Worm (Caenorhabditis elegans) whole organism, dauer: Measurements from ENCODE around the gene ctsa-2.

ENCODE experiments used
- unc-62 ChIP-seq: sonication (generic microtip); optimal IDR thresholded peaks from 2 replicates; lab custom pipeline; 2017; ENCODE audit warnings: missing biosample characterization, missing genetic modification reagents, missing genetic modification characterization

The ctsa-2 gene

DNA sequence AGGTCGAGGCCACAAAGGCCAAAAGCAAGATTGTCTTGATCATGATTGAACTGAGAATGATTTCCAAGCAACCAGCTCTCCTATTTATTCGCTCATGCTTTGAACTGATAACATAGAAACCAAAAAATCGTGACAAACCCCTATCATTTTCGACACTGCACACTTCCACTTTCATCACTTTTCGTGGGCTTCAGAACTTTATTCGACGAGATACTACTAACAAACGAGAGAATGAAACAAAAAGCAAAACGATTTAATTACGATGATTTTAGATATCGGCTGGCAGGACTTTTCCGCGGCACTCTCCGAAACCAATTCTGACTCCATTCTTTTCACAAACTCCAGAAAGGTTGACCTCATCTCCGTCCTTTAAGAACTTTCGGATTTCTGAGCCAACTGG is 16.2 kb upstream of the ctsa-2 start, which contains the start of gene asp-14:
TSS of gene asp-14 (minus strand) at position 101 of the 400 bp plus-strand sequence.
- TF ChIP-seq unc-62 (GFP tag; lab: Kevin White, UChicago) = no peak

DNA sequence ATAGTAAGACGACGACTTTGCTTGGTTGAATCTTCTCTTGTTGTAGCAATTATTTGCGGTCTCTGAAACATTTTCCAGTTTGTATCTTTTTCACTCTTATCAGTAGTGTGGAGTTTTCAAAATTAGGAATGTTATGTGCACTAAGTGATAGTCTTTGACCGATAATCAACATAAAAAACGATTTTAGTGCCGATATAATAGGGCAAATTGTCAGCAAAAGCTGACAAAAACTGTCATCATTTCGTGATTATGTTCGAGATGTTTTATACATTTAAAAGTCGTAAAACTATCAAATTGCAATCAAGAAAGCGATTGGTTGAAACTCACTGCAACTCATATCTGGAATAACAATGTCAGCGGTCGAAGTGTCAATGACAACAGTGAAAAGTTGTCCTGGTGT is 14.8 kb upstream of the ctsa-2 start:
- TF ChIP-seq unc-62 (GFP tag; lab: Kevin White, UChicago) = no peak

DNA sequence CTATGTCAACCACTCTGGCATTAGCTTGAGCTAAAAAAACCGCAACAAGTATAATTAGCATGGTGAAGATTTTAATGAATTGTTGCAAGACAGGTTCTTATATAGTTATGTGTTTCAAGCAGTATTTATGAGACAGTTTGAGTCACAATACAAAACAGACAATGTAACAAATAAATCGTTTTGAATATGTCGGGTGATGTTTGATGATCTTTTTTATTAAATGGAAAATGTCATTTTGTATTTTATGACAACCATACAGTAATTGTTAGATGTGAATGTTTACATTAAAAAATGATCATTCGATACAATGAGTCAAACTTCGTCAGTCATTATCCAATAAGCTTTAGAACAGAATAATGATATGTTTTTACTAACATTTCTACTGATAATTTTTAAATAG is 13.0 kb upstream of the ctsa-2 start, which contains the start of gene K10C2.7:
TSS of gene K10C2.7 (minus strand) at position 101 of the 400 bp plus-strand sequence.
- TF ChIP-seq unc-62 (GFP tag; lab: Kevin White, UChicago) = no peak

DNA sequence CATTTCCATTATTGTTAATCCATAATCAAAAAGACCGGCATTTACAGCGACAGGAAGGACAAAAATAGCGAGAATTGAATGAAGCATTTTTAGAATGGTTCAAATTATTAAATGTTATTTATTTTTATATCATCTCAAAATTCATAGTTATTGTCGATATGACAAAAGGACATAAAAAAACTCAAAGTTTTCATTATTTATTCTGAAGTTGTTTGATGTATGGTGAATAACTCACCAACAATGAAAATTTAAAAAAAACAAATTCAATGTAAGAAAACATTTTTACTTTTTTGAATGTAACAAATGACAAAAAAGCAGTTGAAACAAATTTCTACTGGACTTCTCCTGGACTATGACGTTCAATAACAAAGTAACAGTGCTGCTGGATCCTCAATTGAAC is 10.1 kb upstream of the ctsa-2 start, which contains the start of gene K10C2.14:
TSS of gene K10C2.14 (minus strand) at position 101 of the 400 bp plus-strand sequence.
- no peak for TF ChIP-seq unc-62 (GFP tag; lab: Kevin White, UChicago)

DNA sequence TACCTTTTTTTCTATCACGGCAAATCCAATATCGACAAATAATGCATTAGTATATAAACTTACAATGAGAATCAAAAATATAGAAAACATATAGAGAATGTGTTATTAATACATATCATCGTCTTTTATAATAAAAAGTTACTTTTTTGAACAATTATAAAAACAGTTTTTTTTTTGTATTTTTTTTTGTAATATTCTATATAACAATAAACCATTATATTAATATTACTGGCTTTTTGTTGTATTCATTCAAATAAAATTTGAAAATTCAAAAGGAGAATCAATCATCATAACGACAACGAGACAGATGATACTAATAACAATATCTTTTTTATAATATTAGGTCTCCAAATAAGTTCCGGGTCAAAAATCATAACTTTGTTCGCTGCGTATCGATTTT is 7.1 kb upstream of the ctsa-2 start, which contains the start of gene K10C2.8:
TSS of gene K10C2.8 (minus strand) at position 101 of the 400 bp plus-strand sequence.
- no peak for TF ChIP-seq unc-62 (GFP tag; lab: Kevin White, UChicago)

DNA sequence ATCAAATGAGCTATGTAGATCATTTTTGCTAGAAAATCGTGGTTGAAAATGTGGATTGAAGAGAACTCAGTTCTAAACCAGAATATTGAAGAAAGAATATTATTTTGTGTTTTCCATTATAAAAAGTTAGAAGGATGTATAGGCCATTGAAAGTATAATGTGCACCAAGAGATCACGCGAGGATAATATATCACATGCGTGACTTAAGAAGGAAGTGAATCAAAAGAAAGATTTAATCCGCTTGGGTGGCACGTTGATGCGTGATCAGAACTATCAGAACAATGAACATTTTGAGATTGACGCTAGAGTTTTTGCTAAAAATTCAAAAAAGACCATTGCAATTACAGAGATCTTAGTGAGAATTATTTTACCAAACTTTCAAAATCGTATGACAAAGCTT is 5.4 kb upstream of the ctsa-2 start:
- no peak for TF ChIP-seq unc-62 (GFP tag; lab: Kevin White, UChicago)

DNA sequence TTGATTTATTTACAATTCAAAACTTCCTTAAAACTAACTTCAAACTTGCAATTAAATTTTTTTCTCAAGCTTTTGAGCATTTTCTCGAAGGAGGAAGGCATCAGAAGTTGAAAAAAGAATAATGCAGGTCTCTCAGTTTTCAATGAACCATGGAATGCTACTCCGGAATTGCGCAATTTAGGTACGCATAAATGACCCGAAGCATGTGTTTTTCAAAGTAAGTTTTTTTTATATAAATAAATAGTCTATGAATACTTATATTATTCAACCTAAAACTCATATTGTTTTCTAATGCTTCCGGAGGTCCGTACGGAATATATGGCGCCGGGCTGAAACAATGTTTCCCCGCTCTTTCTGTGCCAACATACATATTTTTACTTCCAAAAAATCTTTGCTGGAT is 3.3 kb upstream of the ctsa-2 start, which contains the start of gene K10C2.2:
TSS of gene K10C2.2 (minus strand) at position 101 of the 400 bp plus-strand sequence.
- TF ChIP-seq unc-62 (GFP tag; lab: Kevin White, UChicago) = no peak

DNA sequence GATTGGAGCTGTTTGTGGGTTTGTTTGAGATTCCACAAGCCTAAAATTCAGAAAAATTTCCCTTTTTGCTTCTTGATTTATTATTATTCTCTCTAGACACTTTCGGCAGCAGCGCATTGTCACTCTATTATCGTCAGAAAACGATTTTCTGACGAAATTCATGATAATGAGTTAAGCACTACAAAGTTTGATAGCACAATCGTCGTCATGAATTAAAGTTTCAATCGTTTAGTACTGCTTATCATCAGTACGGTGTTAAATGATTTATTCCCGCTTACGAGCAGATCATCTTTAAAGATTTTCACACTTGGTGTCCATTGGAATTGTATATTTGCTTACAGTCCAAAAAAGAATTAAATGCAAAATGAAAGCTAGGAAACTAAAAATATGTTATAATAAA is 858 bp downstream of the ctsa-2 start:
- no peak for TF ChIP-seq unc-62 (GFP tag; lab: Kevin White, UChicago)

DNA sequence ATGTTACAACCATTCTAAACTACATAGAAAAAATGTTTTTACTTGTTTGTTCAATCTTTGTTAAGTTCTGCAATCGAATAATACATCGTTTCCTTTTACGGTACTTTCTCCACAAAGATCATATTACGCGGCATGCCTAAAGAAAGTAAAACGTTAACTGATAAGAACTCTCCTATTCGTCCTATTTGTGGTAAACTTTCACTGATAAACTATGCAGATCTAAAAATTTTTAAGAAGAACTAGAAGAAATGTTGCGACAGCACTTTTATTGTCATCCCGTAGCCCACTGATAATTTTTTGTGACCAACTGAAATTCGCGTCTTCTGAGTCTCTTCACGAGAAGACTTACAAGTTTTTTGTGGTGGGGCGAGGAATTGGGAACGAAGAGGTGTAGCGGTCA is 3.3 kb downstream of the ctsa-2 start:
- TF ChIP-seq unc-62 (GFP tag; lab: Kevin White, UChicago) = no peak

DNA sequence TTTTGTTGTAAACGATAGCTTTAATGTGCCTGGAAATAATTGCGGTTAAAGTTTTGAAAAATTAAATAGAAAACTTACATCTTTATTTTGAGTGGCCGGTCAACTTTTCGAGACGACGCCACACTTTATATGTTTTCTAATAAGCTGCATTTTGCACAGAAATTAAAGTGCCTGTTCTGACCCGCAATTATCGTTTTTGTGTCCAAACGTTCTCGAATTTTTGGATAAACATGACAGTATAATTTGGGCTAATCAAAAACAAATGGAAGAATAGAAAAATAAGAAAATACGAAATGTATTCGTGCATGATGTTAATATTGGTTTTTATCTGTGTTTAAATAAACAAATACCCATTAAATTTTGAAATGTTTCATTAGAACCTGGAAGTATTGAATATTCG is 9.7 kb downstream of the ctsa-2 start, which contains the start of gene K10C2.12:
TSS of gene K10C2.12 (minus strand) at position 101 of the 400 bp plus-strand sequence.
- no peak for TF ChIP-seq unc-62 (GFP tag; lab: Kevin White, UChicago)

DNA sequence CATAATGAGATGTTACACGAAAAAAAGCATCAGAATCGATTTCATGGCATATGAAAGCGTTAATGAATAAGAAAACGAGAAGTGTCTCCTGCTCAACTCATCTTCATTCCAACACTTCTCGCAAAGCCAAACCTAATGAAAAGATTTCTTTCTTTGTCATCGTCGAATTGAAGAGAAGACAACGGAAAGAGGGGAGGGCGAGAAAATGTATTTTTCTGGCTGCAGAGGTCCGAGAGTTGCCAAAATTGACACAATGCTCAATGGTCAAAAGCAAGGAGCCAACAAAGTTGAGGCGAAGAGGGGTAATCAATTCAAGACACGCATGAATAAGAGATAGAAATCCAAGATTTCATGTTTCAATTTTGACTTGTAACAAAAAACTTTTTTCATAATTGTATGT is 11.3 kb downstream of the ctsa-2 start:
- TF ChIP-seq unc-62 (GFP tag; lab: Kevin White, UChicago) = no peak

DNA sequence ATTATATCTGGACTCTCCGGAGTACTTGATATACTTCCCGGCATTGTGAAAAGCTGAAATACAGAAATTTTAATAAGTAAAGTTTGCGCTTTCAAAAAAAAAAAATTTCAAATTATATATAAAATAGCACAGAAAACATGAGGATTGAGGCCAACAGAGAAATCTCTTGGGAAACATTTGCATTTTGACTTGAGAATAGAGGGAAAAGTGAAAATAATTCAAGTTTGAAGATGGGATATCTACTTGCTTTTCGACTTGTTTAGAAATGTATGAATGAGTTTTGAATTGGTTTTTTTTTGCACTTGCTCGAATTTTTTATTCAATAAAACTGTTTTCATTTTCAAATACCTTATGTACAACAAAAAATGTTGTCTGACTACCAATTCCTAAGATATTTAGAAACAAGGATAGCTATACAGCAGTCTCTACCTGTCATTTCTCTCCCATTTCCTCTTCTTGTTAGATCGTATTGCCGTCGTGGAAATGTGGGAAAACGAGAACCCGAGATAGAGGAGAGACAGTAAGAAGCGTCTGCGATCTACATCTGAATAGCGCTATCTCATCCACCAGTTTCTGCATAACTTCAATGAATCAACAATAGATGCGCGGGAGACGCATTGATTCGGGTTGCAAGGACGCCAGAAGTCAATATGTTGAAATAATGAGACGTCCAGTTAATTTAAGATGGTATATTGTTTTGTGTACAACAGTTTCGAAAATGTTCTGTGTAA is 13.9 kb downstream of the ctsa-2 start, which contains the start of gene T22E5.6:
TSS of gene T22E5.6 (minus strand) at position 51 of the 731 bp plus-strand sequence.
- no peak for TF ChIP-seq unc-62 (GFP tag; lab: Kevin White, UChicago)

DNA sequence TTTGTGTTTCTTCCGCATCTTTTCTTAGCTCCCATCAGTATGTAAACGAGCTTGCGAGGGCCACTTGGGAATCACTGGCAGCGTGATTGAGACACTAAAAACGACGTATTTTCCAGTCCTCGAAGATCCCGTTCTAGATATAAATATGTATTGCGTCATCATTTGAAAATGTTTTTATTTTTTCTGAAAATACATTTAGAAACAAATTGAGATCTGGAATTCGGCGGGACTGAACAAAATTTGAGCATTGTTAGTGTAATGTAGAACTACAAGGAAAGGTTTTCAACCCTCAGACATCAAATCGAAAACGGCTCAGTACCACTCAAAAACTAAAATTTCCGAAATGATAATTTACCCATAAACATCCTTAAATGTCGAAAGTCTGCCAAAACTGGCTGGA is 16.8 kb downstream of the ctsa-2 start:
- no peak for TF ChIP-seq unc-62 (GFP tag; lab: Kevin White, UChicago)

DNA sequence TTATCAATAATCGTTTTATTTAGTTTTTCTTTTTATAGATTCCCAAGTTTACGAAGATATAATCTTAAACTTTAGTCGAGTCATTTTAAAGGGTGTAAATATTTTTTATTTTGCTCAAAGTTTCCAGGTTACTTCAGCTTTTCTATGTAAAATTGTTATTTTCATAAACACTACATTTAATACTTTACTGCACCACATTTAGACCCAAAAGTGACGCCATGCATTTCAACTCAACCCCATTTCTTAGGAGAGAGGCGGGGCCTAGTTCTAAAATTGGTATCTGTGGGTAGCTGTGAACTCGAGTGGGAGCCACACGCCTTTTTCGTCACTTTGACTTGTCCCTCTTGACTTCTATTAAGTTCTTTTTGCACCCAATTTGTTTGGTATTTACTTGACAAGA is 17.8 kb downstream of the ctsa-2 start, which contains the start of gene T22E5.1:
TSS of gene T22E5.1 (plus strand) at position 301 of the 400 bp plus-strand sequence.
- no peak for TF ChIP-seq unc-62 (GFP tag; lab: Kevin White, UChicago)

DNA sequence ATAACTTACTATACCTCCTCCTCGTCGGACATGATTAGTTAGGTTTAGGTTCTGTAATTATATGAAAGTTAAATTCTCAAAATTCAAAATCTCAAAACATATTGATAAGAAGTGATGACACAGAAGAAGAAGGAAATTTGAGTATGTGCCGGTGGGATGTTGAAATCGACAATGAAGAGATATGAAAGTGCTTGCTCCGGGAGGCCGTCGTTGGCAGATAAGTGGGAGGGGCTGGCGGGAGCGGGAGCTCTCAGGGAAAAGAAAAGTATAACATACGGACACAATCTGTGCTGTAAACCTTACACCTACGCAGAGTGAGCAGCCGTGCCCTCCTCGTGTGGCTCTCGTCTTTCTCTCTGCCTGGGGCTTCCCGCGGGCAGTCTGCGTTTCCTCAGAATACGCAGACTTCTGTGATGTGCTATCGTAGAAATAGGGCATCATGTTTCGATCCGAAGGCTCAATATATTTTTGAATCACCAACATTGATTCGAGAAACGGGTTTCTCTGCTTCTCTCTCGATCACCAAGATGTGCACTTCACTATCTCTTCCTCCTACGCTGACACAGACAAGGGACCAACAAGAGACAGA is 20.1 kb downstream of the ctsa-2 start, which contains the start of gene mup-2:
TSS of gene mup-2 (minus strand) at position 51 of the 589 bp plus-strand sequence.
- no peak for TF ChIP-seq unc-62 (GFP tag; lab: Kevin White, UChicago)

DNA sequence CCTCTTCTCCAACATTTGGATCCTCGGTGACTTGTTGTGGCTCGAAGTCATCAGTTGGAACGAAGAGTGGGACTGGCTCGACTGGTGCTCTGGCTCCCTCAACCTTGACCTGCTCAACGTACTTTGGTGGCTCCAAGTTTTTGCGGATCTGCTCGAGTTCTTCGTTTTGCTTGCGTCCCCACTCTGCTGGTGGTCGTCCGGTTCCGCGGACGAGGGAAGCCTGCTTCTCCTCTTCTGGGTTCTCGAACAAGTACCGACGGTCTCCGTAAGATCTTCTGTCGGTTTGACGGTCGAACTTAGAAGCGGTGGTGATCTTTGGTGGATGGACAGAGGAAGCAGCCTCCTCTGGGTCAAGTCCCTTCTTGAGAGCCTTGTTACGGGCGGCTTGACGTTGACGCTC is 21.7 kb downstream of the ctsa-2 start:
- TF ChIP-seq unc-62 (GFP tag; lab: Kevin White, UChicago) = no peak
